Worm (Caenorhabditis elegans) whole organism, midembryonic: ENCODE measurements around the gene C27D8.3.

Source experiments
- T22C8.4 ChIP-seq: fragments of 200-800 bp; sonication (Bioruptor generic); IDR thresholded peaks from 2 replicates; pipeline ENCODE4 v1.3.6; 2022; ENCODE audit warnings: missing genetic modification characterization, missing compliant biosample characterization
- cog-1 ChIP-seq: sonication (generic microtip); optimal IDR thresholded peaks from 2 replicates; lab custom pipeline; 2016; ENCODE audit warnings: missing genetic modification characterization, missing compliant biosample characterization
- flt-1 ChIP-seq: fragments of 200-800 bp; sonication (Bioruptor generic); IDR thresholded peaks from 2 replicates; pipeline ENCODE4 v1.3.6; 2022; ENCODE audit warnings: missing genetic modification characterization, missing compliant biosample characterization
- med-1 ChIP-seq: sonication (generic microtip); optimal IDR thresholded peaks from 2 replicates; lab custom pipeline; 2017; ENCODE audit warnings: missing genetic modification characterization, mild to moderate bottlenecking, missing compliant biosample characterization, antibody characterized with exemption, missing genetic modification reagents; ENCODE audit not compliant: insufficient read depth

DNA sequence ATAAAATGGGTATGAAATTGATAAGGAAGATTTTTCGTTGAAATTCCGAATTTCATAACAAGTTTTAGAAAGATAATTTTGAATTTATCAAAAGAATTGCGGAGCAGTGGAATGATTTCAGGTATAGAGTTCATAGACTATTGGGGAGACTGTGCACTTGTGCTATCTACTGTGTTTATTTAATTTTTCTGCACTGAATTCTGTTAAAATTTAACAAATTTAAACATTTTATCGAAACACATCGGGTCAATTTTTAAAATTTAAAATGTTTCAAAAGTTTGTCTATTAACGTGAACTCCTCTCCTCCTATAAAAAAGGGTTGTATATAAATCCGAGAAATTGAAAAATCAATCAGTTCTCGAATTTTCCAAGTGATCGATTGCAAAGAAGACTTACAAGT is 6.0 kb upstream of the C27D8.3 start, which contains the start of gene C27D8.1:
- TF ChIP-seq T22C8.4 (GFP tag; lab: Robert Waterston, UW) (no peak), med-1 (no peak), flt-1 (GFP tag; lab: Robert Waterston, UW) (no peak), cog-1 (tag; lab: Kevin White, UChicago) (no peak)
